Fruit fly (Drosophila melanogaster) whole organism, pupa: Measurements from ENCODE around the gene yellow-g2.

ENCODE experiments used
- CG13204 ChIP-seq: fragments of 200-800 bp; sonication (Bioruptor generic); optimal IDR thresholded peaks from 2 replicates; lab custom pipeline; 2018; ENCODE audit warnings: missing biosample characterization, mild to moderate bottlenecking, missing genetic modification characterization, moderate library complexity
- CG34367 ChIP-seq: fragments of 200-800 bp; sonication (Bioruptor generic); optimal IDR thresholded peaks from 2 replicates; lab custom pipeline; 2018; ENCODE audit warnings: missing biosample characterization, mild to moderate bottlenecking, missing genetic modification characterization
- CG8159 ChIP-seq: fragments of 200-800 bp; sonication (Bioruptor generic); optimal IDR thresholded peaks from 3 replicates; lab custom pipeline; 2018; ENCODE audit warnings: missing biosample characterization, mild to moderate bottlenecking, missing genetic modification characterization, moderate library complexity
- CG9948 ChIP-seq: fragments of 200-800 bp; sonication (Bioruptor generic); optimal IDR thresholded peaks from 2 replicates; lab custom pipeline; 2018; ENCODE audit warnings: missing biosample characterization, mild to moderate bottlenecking, missing genetic modification characterization, moderate library complexity
- EcR ChIP-seq: fragments of 200-800 bp; sonication (Bioruptor generic); optimal IDR thresholded peaks from 3 replicates; lab custom pipeline; 2019; ENCODE audit warnings: missing biosample characterization, missing genetic modification characterization, mild to moderate bottlenecking, moderate library complexity, missing genetic modification reagents
- Ets98B ChIP-seq: fragments of 200-800 bp; sonication (Bioruptor generic); IDR thresholded peaks from 2 replicates; pipeline ENCODE4 v1.3.6; 2022; ENCODE audit warnings: missing biosample characterization, missing genetic modification characterization
- Pif1A ChIP-seq: fragments of 200-800 bp; sonication (Bioruptor generic); optimal IDR thresholded peaks from 3 replicates; lab custom pipeline; 2016; ENCODE audit warnings: missing biosample characterization, missing genetic modification characterization
- gl ChIP-seq: fragments of 200-800 bp; sonication (Bioruptor generic); optimal IDR thresholded peaks from 2 replicates; lab custom pipeline; 2018; ENCODE audit warnings: missing biosample characterization, mild to moderate bottlenecking, missing genetic modification characterization
- rn ChIP-seq: fragments of 200-800 bp; sonication (Bioruptor generic); IDR thresholded peaks from 2 replicates; pipeline ENCODE4 v1.3.6; 2022; ENCODE audit warnings: missing biosample characterization, missing genetic modification characterization

- TF ChIP-seq Ets98B (GFP tag; lab: Robert Waterston, UW) (no peak), Pif1A (GFP tag; lab: Kevin White, UChicago) (no peak), CG9948 (tag; lab: Kevin White, UChicago) (no peak), gl (tag; lab: Kevin White, UChicago) (no peak), CG13204 (GFP tag; lab: Kevin White, UChicago) (no peak), EcR (GFP tag; lab: Kevin White, UChicago) (no peak), rn (no peak), CG8159 (tag; lab: Kevin White, UChicago) (no peak), CG34367 (tag; lab: Kevin White, UChicago) (no peak)
Measured at dm6 chr3L:2272669-2273068, 3.7 kb upstream of the yellow-g2 start, which contains the start of gene yellow-g.
